Fruit fly (Drosophila melanogaster): Measurements from ENCODE around the gene haf.

haf gene

dm6 chr2L:1646037-1646436 lies 91.1 kb downstream of the haf start:
- TF ChIP-seq CG8478 (optimal IDR thresholded peaks at IDR 0.05): no peak
- no peak for TF ChIP-seq CTCF (optimal IDR thresholded peaks at IDR 0.05)

dm6 chr2L:1646499-1646898 lies 91.6 kb downstream of the haf start:
- TF ChIP-seq CTCF (optimal IDR thresholded peaks at IDR 0.05): no peak

dm6 chr2L:1648033-1648546 lies 93.2 kb downstream of the haf start:
- TF ChIP-seq CTCF (optimal IDR thresholded peaks at IDR 0.05): no peak
- no peak for TF ChIP-seq CG8478 (optimal IDR thresholded peaks at IDR 0.05)

- TF ChIP-seq CTCF (optimal IDR thresholded peaks at IDR 0.05) (no peak), CG8478 (optimal IDR thresholded peaks at IDR 0.05) (no peak)
Observed at dm6 chr2L:1648677-1649078, 93.7 kb downstream of the haf start.

dm6 chr2L:1649244-1649827 lies 94.4 kb downstream of the haf start:
- TF ChIP-seq CTCF (optimal IDR thresholded peaks at IDR 0.05): no peak
- no peak for TF ChIP-seq CG8478 (optimal IDR thresholded peaks at IDR 0.05)

- TF ChIP-seq CG8478 (optimal IDR thresholded peaks at IDR 0.05) (no peak), CTCF (optimal IDR thresholded peaks at IDR 0.05) (no peak)
Observed at dm6 chr2L:1649828-1650429, 95.0 kb downstream of the haf start.

- TF ChIP-seq CG8478 (optimal IDR thresholded peaks at IDR 0.05): no peak
- no peak for TF ChIP-seq CTCF (optimal IDR thresholded peaks at IDR 0.05)
Observed at dm6 chr2L:1651053-1651452, 96.1 kb downstream of the haf start, which contains the start of gene chinmo. Gene chinmo, plus strand, starts transcription at chr2L:1651258.

- TF ChIP-seq CG8478 (optimal IDR thresholded peaks at IDR 0.05): no peak
- no peak for TF ChIP-seq CTCF (optimal IDR thresholded peaks at IDR 0.05)
Observed at dm6 chr2L:1651889-1652288, 97.0 kb downstream of the haf start.

- TF ChIP-seq CG8478 (optimal IDR thresholded peaks at IDR 0.05) (no peak), CTCF (optimal IDR thresholded peaks at IDR 0.05) (no peak)
Observed at dm6 chr2L:1653800-1654199, 98.9 kb downstream of the haf start.

- TF ChIP-seq CG8478 (optimal IDR thresholded peaks at IDR 0.05): no peak
- no peak for TF ChIP-seq CTCF (optimal IDR thresholded peaks at IDR 0.05)
Observed at dm6 chr2L:1654217-1654616, 99.3 kb downstream of the haf start.

dm6 chr2L:1655858-1656257 lies 100.9 kb downstream of the haf start:
- TF ChIP-seq CG8478 (optimal IDR thresholded peaks at IDR 0.05): no peak
- TF ChIP-seq CTCF (optimal IDR thresholded peaks at IDR 0.05): no peak

dm6 chr2L:1656835-1657541 lies 102.1 kb downstream of the haf start:
- TF ChIP-seq CTCF (optimal IDR thresholded peaks at IDR 0.05) (no peak), CG8478 (optimal IDR thresholded peaks at IDR 0.05) (no peak)

- TF ChIP-seq CG8478 (optimal IDR thresholded peaks at IDR 0.05) (no peak), CTCF (optimal IDR thresholded peaks at IDR 0.05) (no peak)
Observed at dm6 chr2L:1658124-1658523, 103.2 kb downstream of the haf start.

Data from S2 (cell line).